Fruit fly (Drosophila melanogaster): ENCODE measurements around the gene CG33181.

The CG33181 gene

DNA sequence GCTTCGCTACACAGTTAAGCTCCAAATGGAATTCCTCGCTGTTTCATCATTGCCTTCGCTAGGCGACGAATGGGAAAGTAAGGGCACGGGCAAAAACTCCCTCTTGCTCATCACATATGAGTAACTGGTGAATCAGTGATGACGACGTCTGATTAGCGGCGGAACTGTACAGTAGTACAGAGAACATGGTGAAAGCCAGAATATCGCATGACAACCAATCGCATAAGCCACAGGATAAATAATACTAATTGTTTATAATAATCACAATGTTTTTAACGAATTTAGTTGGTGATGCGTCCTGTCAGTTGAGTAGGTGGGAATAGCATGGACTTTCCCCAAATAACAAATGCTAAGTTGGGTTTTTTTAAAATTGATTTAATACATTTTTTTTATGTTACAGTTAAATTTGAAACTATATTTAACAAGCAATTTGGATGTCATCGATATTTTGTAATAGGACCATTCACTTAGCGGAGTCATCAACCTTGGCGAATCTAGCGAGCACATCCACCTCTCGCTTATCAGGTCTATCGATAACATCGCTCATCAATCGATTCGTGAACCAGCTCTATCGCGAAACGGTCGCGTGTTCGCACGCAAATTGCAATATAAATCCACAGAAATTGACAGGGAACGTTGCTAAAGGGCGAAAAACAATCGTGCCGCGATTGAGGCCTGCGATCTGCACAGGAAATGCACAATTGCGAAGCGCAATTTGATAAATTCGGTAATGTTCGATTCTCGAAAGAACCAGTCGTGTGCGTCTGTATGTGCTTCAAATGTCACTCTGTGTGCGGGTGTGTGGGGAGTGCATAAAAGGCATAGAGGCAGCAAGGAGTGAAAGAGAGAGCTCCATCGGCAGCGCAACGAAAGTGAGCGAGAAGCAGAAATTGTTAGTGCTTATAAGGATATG is 71.2 kb downstream of the CG33181 start, which contains the start of the genes CG12112 and Trf4-1 (continued):
- TF ChIP-seq topi (GFP tag; optimal IDR thresholded peaks at IDR 0.05): peak; percentile 27
- no peak for TF ChIP-seq Gug (GFP tag; IDR thresholded peaks at IDR 0.05)
- TF ChIP-seq CG6854 (GFP tag; optimal IDR thresholded peaks at IDR 0.05): no peak
- no peak for TF ChIP-seq CG11294 (GFP tag; IDR thresholded peaks at IDR 0.05)
- no peak for TF ChIP-seq CG6808 (GFP tag; optimal IDR thresholded peaks at IDR 0.05)
- TF ChIP-seq Lpt (GFP tag; optimal IDR thresholded peaks at IDR 0.05): no peak

DNA sequence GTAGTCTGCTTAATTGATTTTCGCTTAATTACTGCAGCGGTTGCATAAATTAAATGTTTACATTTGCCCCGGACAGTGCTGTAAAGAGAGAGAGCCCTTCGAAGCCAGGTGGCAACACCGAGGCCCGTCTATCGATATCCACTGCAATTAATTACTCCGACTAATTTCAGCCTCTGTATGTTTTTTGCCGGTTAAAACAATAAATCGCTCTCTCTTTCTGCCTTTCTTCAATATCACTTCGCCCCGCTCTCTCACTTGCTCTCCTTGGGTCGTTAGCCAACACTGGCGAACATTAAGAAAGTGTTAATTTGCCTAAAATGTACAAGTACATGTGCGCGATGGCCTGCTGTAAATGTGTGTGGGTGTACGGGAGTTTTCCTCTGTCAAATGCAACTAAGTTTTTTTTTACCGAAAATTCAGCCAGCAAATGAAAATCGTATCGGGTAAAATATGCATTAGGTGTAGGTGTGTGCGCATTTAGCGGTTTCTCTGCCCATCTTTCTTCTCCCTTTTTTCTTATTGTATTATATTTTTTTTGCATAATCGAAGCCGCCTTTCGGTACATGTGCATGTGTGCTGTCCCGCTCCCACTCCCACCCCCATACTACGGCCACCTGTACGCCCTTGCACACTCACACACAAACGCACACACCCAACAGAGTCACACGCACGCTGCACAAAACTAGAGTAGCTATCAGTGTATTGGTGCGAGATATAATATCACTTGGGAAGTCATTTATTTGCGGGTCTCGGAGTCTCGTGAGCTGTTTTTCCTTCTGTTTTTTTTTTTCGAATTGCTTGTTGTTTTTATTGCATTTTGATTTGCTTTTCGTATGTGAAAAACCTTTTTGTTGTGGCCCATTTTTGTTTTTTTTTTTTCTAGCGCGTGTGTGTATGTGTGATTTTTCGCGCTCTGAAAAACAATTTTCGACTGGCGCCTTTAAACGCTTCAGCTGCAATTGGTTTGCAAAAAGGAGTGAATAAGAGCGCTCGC is 72.6 kb downstream of the CG33181 start:
- peak; percentile 5 for TF ChIP-seq fd59A (GFP tag; optimal IDR thresholded peaks at IDR 0.05)
- TF ChIP-seq CG31627 (GFP tag; optimal IDR thresholded peaks at IDR 0.05): peak; percentile 37
- TF ChIP-seq esn (GFP tag; optimal IDR thresholded peaks at IDR 0.05): peak; percentile 48
- peak; percentile 71 for TF ChIP-seq svp (GFP tag)
- no peak for TF ChIP-seq CG3032 (tag; optimal IDR thresholded peaks at IDR 0.05)
- peak; percentile 23 for TF ChIP-seq acj6 (GFP tag; optimal IDR thresholded peaks at IDR 0.05)
- TF ChIP-seq CG3919 (GFP tag; optimal IDR thresholded peaks at IDR 0.05): peak; percentile 65
- TF ChIP-seq Ets21C (GFP tag; optimal IDR thresholded peaks at IDR 0.05): no peak
- peak; percentile 44 to 50 for TF ChIP-seq ss (GFP tag; optimal IDR thresholded peaks at IDR 0.05)
- TF ChIP-seq Eip78C (GFP tag): peak; percentile 83
- TF ChIP-seq dsx (GFP tag; optimal IDR thresholded peaks at IDR 0.05; ENCODE audit: poor library complexity, severe bottlenecking): no peak
- no peak for TF ChIP-seq salr (GFP tag; optimal IDR thresholded peaks at IDR 0.05)
- TF ChIP-seq Hr38 (GFP tag; optimal IDR thresholded peaks at IDR 0.05): no peak
- peak; percentile 75 for TF ChIP-seq eg (GFP tag; IDR thresholded peaks at IDR 0.05)
- peak; percentile 53 for TF ChIP-seq lz (GFP tag; optimal IDR thresholded peaks at IDR 0.05)
- peak; percentile 81 for TF ChIP-seq vri (GFP tag; optimal IDR thresholded peaks at IDR 0.05)
- peak; percentile 18 for TF ChIP-seq CG1621 (tag; optimal IDR thresholded peaks at IDR 0.05)
- peak; percentile 54 for TF ChIP-seq Sox102F (GFP tag; optimal IDR thresholded peaks at IDR 0.05)
- TF ChIP-seq CG11294 (GFP tag; IDR thresholded peaks at IDR 0.05): no peak; the same call in 1 of the 2 replicates
- peak; percentile 41 for TF ChIP-seq pdm3 (GFP tag; optimal IDR thresholded peaks at IDR 0.05)
- TF ChIP-seq Sox14 (GFP tag; optimal IDR thresholded peaks at IDR 0.05): peak; percentile 61
- no peak for TF ChIP-seq CG8319 (GFP tag; optimal IDR thresholded peaks at IDR 0.05)
- peak; percentile 9 for TF ChIP-seq CG34406 (GFP tag; optimal IDR thresholded peaks at IDR 0.05)
- TF ChIP-seq dac (GFP tag; optimal IDR thresholded peaks at IDR 0.05): no peak
- peak; percentile 46 for TF ChIP-seq CG7368 (GFP tag; optimal IDR thresholded peaks at IDR 0.05)
- peak; percentile 80 for TF ChIP-seq fkh (GFP tag; optimal IDR thresholded peaks at IDR 0.05)
- no peak for TF ChIP-seq CG6808 (GFP tag; optimal IDR thresholded peaks at IDR 0.05)
- TF ChIP-seq Met (GFP tag; optimal IDR thresholded peaks at IDR 0.05): peak; percentile 46
- TF ChIP-seq CG8632 (GFP tag; optimal IDR thresholded peaks at IDR 0.05): peak; percentile 12
- no peak for TF ChIP-seq CG16779 (tag; optimal IDR thresholded peaks at IDR 0.05)
- TF ChIP-seq CG11902 (GFP tag; optimal IDR thresholded peaks at IDR 0.05): no peak
- no peak for TF ChIP-seq CG9139 (GFP tag; optimal IDR thresholded peaks at IDR 0.05)
- TF ChIP-seq CG8119 (GFP tag; IDR thresholded peaks at IDR 0.05): peak; percentile 65; the same call in 2 of the 3 replicates
- TF ChIP-seq CG6854 (GFP tag; optimal IDR thresholded peaks at IDR 0.05): no peak
- peak; percentile 45 for TF ChIP-seq achi (GFP tag; optimal IDR thresholded peaks at IDR 0.05)
- no peak for TF ChIP-seq Sox15 (GFP tag; optimal IDR thresholded peaks at IDR 0.05)
- TF ChIP-seq spab (GFP tag; optimal IDR thresholded peaks at IDR 0.05): no peak
- no peak for TF ChIP-seq Lpt (GFP tag; optimal IDR thresholded peaks at IDR 0.05)
- TF ChIP-seq Smox (GFP tag; optimal IDR thresholded peaks at IDR 0.05): no peak
- peak; percentile 46 for TF ChIP-seq OdsH (GFP tag; optimal IDR thresholded peaks at IDR 0.05)
- peak; percentile 51 for TF ChIP-seq topi (GFP tag; optimal IDR thresholded peaks at IDR 0.05)
- TF ChIP-seq Hr39 (GFP tag; optimal IDR thresholded peaks at IDR 0.05): peak; percentile 49
- TF ChIP-seq CG6276 (GFP tag; optimal IDR thresholded peaks at IDR 0.05): peak; percentile 51

Measured in whole organism, prepupa.